Fruit fly (Drosophila melanogaster) whole organism, embryonic: Measurements from ENCODE around the gene Hsp67Ba.

Experiments
- Atf3 ChIP-seq: fragments of 200-800 bp; sonication (Bioruptor generic); optimal IDR thresholded peaks from 3 replicates; lab custom pipeline; 2016; ENCODE audit warnings: missing biosample characterization, missing genetic modification characterization
- BtbVII ChIP-seq: fragments of 200-800 bp; sonication (Bioruptor generic); optimal IDR thresholded peaks from 3 replicates; lab custom pipeline; 2017; ENCODE audit warnings: missing biosample characterization, mild to moderate bottlenecking, missing genetic modification characterization
- CG10267 ChIP-seq: fragments of 200-800 bp; sonication (Bioruptor generic); optimal IDR thresholded peaks from 2 replicates; lab custom pipeline; 2018; ENCODE audit warnings: missing biosample characterization, mild to moderate bottlenecking, missing genetic modification characterization, moderate library complexity
- CG10366 ChIP-seq: fragments of 200-800 bp; sonication (Bioruptor generic); IDR thresholded peaks from 2 replicates; pipeline ENCODE4 v1.3.6; 2022; ENCODE audit warnings: missing biosample characterization, missing genetic modification characterization
- CG11456 ChIP-seq: fragments of 200-800 bp; sonication (Bioruptor generic); IDR thresholded peaks from 3 replicates; pipeline ENCODE4 v1.3.6; 2022; ENCODE audit warnings: missing biosample characterization, missing genetic modification characterization
- CG11723 ChIP-seq: fragments of 200-800 bp; sonication (Bioruptor generic); optimal IDR thresholded peaks from 2 replicates; lab custom pipeline; 2017; ENCODE audit warnings: missing biosample characterization, mild to moderate bottlenecking, missing genetic modification characterization
- CG1529 ChIP-seq: fragments of 200-800 bp; sonication (Bioruptor generic); optimal IDR thresholded peaks from 3 replicates; lab custom pipeline; 2018; ENCODE audit warnings: missing biosample characterization, missing genetic modification characterization
- CG17186 ChIP-seq: fragments of 200-800 bp; sonication (Bioruptor generic); optimal IDR thresholded peaks from 3 replicates; lab custom pipeline; 2017; ENCODE audit warnings: missing biosample characterization, missing genetic modification reagents, missing genetic modification characterization
- CG18476 ChIP-seq: fragments of 200-800 bp; sonication (Bioruptor generic); optimal IDR thresholded peaks from 2 replicates; lab custom pipeline; 2016; ENCODE audit warnings: missing biosample characterization, mild to moderate bottlenecking, missing genetic modification characterization
- CG31388 ChIP-seq: fragments of 200-800 bp; sonication (Bioruptor generic); optimal IDR thresholded peaks from 2 replicates; lab custom pipeline; 2016; ENCODE audit warnings: missing biosample characterization, missing genetic modification characterization
- CG4360 ChIP-seq: fragments of 200-800 bp; sonication (Bioruptor generic); IDR thresholded peaks from 2 replicates; pipeline ENCODE4 v1.3.6; 2022; ENCODE audit warnings: missing biosample characterization, missing genetic modification characterization
- CG6813 ChIP-seq: fragments of 200-800 bp; sonication (Bioruptor generic); optimal IDR thresholded peaks from 2 replicates; lab custom pipeline; 2017; ENCODE audit warnings: missing biosample characterization, missing genetic modification characterization, mild to moderate bottlenecking, moderate library complexity, missing genetic modification reagents
- CG8765 ChIP-seq: fragments of 200-800 bp; sonication (Bioruptor generic); IDR thresholded peaks from 2 replicates; pipeline ENCODE4 v1.3.6; 2022; ENCODE audit warnings: missing biosample characterization, missing genetic modification characterization
- CG8924 ChIP-seq: fragments of 200-800 bp; optimal IDR thresholded peaks from 3 replicates; lab custom pipeline; 2019; ENCODE audit warnings: missing biosample characterization, mild to moderate bottlenecking, missing genetic modification characterization, moderate library complexity
- CTCF ChIP-seq: fragments of 200-800 bp; sonication (Bioruptor generic); optimal IDR thresholded peaks from 2 replicates; lab custom pipeline; 2017; ENCODE audit warnings: missing biosample characterization, mild to moderate bottlenecking, missing genetic modification characterization, moderate library complexity
- Chrac-16 ChIP-seq: fragments of 200-800 bp; sonication (Bioruptor generic); optimal IDR thresholded peaks from 3 replicates; lab custom pipeline; 2016; ENCODE audit warnings: missing biosample characterization, missing genetic modification characterization
- D ChIP-seq, 2 experiments: fragments of 200-800 bp in 1 of 2; fragments of >200 bp in 1 of 2; sonication (Bioruptor generic) in 1 of 2; optimal IDR thresholded peaks; 2 replicates in 1 of 2; 3 replicates in 1 of 2; lab custom pipeline; 2017; ENCODE audit warnings: mild to moderate bottlenecking in 1 of 2, missing biosample characterization in 1 of 2, missing genetic modification characterization in 1 of 2, missing genetic modification reagents in 1 of 2
- Dip2 ChIP-seq: fragments of 200-800 bp; sonication (Bioruptor generic); IDR thresholded peaks from 2 replicates; pipeline ENCODE4 v1.3.6; 2022; ENCODE audit warnings: missing biosample characterization, missing genetic modification characterization
- Doc2 ChIP-seq: fragments of 200-800 bp; sonication (Bioruptor generic); IDR thresholded peaks from 2 replicates; pipeline ENCODE4 v1.3.6; 2022; ENCODE audit warnings: missing biosample characterization, missing genetic modification characterization
- E2f2 ChIP-seq: fragments of 200-800 bp; sonication (Bioruptor generic); IDR thresholded peaks from 2 replicates; pipeline ENCODE4 v1.3.6; 2022; ENCODE audit warnings: missing biosample characterization, missing genetic modification characterization
- NC2α ChIP-seq: fragments of 200-800 bp; sonication (Bioruptor generic); optimal IDR thresholded peaks from 2 replicates; lab custom pipeline; 2016; ENCODE audit warnings: missing biosample characterization, missing genetic modification characterization
- Nf-YA ChIP-seq: fragments of 200-800 bp; sonication (Bioruptor generic); IDR thresholded peaks from 2 replicates; pipeline ENCODE4 v1.3.6; 2022; ENCODE audit warnings: missing biosample characterization, missing genetic modification characterization
- Poxn ChIP-seq: fragments of 200-800 bp; sonication (Bioruptor generic); IDR thresholded peaks from 2 replicates; pipeline ENCODE4 v1.3.6; 2022; ENCODE audit warnings: missing biosample characterization, missing genetic modification characterization
- Sin3A ChIP-seq: fragments of >200 bp; optimal IDR thresholded peaks from 2 replicates; lab custom pipeline; 2018
- Spps ChIP-seq: fragments of 200-800 bp; sonication (Bioruptor generic); optimal IDR thresholded peaks from 2 replicates; lab custom pipeline; 2018; ENCODE audit warnings: missing biosample characterization, mild to moderate bottlenecking, missing genetic modification characterization
- Stat92E ChIP-seq, 3 experiments: fragments of >200 bp in 2 of 3; fragments of 200-800 bp in 1 of 3; sonication (Bioruptor generic) in 1 of 3; optimal IDR thresholded peaks; 2 replicates each; lab custom pipeline; 2017 to 2019; ENCODE audit warnings: missing biosample characterization in 3 of 3, missing genetic modification characterization in 3 of 3, mild to moderate bottlenecking in 1 of 3, moderate library complexity in 1 of 3
- amos ChIP-seq: fragments of 200-800 bp; sonication (Bioruptor generic); IDR thresholded peaks from 2 replicates; pipeline ENCODE4 v1.3.6; 2022; ENCODE audit warnings: missing biosample characterization, missing genetic modification characterization; ENCODE audit not compliant: partially characterized antibody
- aop ChIP-seq: fragments of 200-800 bp; sonication (Bioruptor generic); IDR thresholded peaks from 2 replicates; pipeline ENCODE4 v1.3.6; 2022; ENCODE audit warnings: missing biosample characterization, missing genetic modification characterization
- cwo ChIP-seq: fragments of 200-800 bp; sonication (Bioruptor generic); optimal IDR thresholded peaks from 3 replicates; lab custom pipeline; 2017; ENCODE audit warnings: missing biosample characterization, missing genetic modification characterization, mild to moderate bottlenecking, moderate library complexity, missing genetic modification reagents
- da ChIP-seq: fragments of 200-800 bp; sonication (Bioruptor generic); optimal IDR thresholded peaks from 2 replicates; lab custom pipeline; 2016; ENCODE audit warnings: missing biosample characterization, missing genetic modification characterization
- exex ChIP-seq: fragments of 200-800 bp; sonication (Bioruptor generic); optimal IDR thresholded peaks from 4 replicates; lab custom pipeline; 2018; ENCODE audit warnings: missing biosample characterization, mild to moderate bottlenecking, missing genetic modification characterization, moderate library complexity
- gcm2 ChIP-seq: fragments of 200-800 bp; sonication (Bioruptor generic); optimal IDR thresholded peaks from 2 replicates; lab custom pipeline; 2016; ENCODE audit warnings: missing biosample characterization, missing genetic modification characterization
- gem ChIP-seq: fragments of 200-800 bp; sonication (Bioruptor generic); optimal IDR thresholded peaks from 2 replicates; lab custom pipeline; 2019; ENCODE audit warnings: missing biosample characterization, mild to moderate bottlenecking, missing genetic modification characterization, moderate library complexity
- gsb-n ChIP-seq: fragments of 200-800 bp; sonication (Bioruptor generic); optimal IDR thresholded peaks from 3 replicates; lab custom pipeline; 2018; ENCODE audit warnings: missing biosample characterization, mild to moderate bottlenecking, missing genetic modification characterization
- h ChIP-seq: fragments of >200 bp; optimal IDR thresholded peaks from 2 replicates; lab custom pipeline; 2017
- ham ChIP-seq: fragments of 200-800 bp; sonication (Bioruptor generic); IDR thresholded peaks from 2 replicates; pipeline ENCODE4 v1.3.6; 2022; ENCODE audit warnings: missing biosample characterization, missing genetic modification characterization
- hbn ChIP-seq: fragments of 200-800 bp; sonication (Bioruptor generic); IDR thresholded peaks from 2 replicates; pipeline ENCODE4 v1.3.6; 2022; ENCODE audit warnings: missing biosample characterization, missing genetic modification characterization; ENCODE audit not compliant: partially characterized antibody
- klu ChIP-seq: fragments of 200-800 bp; sonication (Bioruptor generic); IDR thresholded peaks from 2 replicates; pipeline ENCODE4 v1.3.6; 2022; ENCODE audit warnings: missing biosample characterization, missing genetic modification characterization
- lab ChIP-seq: fragments of 200-800 bp; sonication (Bioruptor generic); optimal IDR thresholded peaks from 3 replicates; lab custom pipeline; 2017; ENCODE audit warnings: missing biosample characterization, missing genetic modification characterization, mild to moderate bottlenecking, moderate library complexity, missing genetic modification reagents
- mirr ChIP-seq: fragments of 200-800 bp; sonication (Bioruptor generic); optimal IDR thresholded peaks from 3 replicates; lab custom pipeline; 2018; ENCODE audit warnings: missing biosample characterization, mild to moderate bottlenecking, missing genetic modification characterization
- nmo ChIP-seq: fragments of 200-800 bp; sonication (Bioruptor generic); optimal IDR thresholded peaks from 2 replicates; lab custom pipeline; 2018; ENCODE audit warnings: missing biosample characterization, mild to moderate bottlenecking, missing genetic modification characterization, moderate library complexity
- odd ChIP-seq: fragments of 200-800 bp; sonication (Bioruptor generic); optimal IDR thresholded peaks from 2 replicates; lab custom pipeline; 2017; ENCODE audit warnings: missing biosample characterization, mild to moderate bottlenecking, missing genetic modification characterization
- ranshi ChIP-seq: fragments of 200-800 bp; sonication (Bioruptor generic); IDR thresholded peaks from 2 replicates; pipeline ENCODE4 v1.3.6; 2022; ENCODE audit warnings: missing biosample characterization, missing genetic modification characterization
- ssp ChIP-seq: fragments of 200-800 bp; sonication (Bioruptor generic); IDR thresholded peaks from 2 replicates; pipeline ENCODE4 v1.3.6; 2022; ENCODE audit warnings: missing biosample characterization, missing genetic modification characterization
- tap ChIP-seq: fragments of 200-800 bp; optimal IDR thresholded peaks from 3 replicates; lab custom pipeline; 2019; ENCODE audit warnings: missing biosample characterization, mild to moderate bottlenecking, missing genetic modification characterization, moderate library complexity
- tna ChIP-seq: fragments of 200-800 bp; sonication (Bioruptor generic); IDR thresholded peaks from 2 replicates; pipeline ENCODE4 v1.3.6; 2022; ENCODE audit warnings: missing biosample characterization, missing genetic modification characterization; ENCODE audit not compliant: partially characterized antibody
- trem ChIP-seq: fragments of 200-800 bp; optimal IDR thresholded peaks from 3 replicates; lab custom pipeline; 2019; ENCODE audit warnings: missing biosample characterization, mild to moderate bottlenecking, missing genetic modification characterization, moderate library complexity
- vnd ChIP-seq: fragments of 200-800 bp; sonication (Bioruptor generic); IDR thresholded peaks from 3 replicates; pipeline ENCODE4 v1.3.6; 2022; ENCODE audit warnings: missing biosample characterization, missing genetic modification characterization; ENCODE audit not compliant: partially characterized antibody
- zen2 ChIP-seq: fragments of 200-800 bp; sonication (Bioruptor generic); IDR thresholded peaks from 3 replicates; pipeline ENCODE4 v1.3.6; 2022; ENCODE audit warnings: missing biosample characterization, missing genetic modification characterization; ENCODE audit not compliant: partially characterized antibody

The Hsp67Ba gene

DNA sequence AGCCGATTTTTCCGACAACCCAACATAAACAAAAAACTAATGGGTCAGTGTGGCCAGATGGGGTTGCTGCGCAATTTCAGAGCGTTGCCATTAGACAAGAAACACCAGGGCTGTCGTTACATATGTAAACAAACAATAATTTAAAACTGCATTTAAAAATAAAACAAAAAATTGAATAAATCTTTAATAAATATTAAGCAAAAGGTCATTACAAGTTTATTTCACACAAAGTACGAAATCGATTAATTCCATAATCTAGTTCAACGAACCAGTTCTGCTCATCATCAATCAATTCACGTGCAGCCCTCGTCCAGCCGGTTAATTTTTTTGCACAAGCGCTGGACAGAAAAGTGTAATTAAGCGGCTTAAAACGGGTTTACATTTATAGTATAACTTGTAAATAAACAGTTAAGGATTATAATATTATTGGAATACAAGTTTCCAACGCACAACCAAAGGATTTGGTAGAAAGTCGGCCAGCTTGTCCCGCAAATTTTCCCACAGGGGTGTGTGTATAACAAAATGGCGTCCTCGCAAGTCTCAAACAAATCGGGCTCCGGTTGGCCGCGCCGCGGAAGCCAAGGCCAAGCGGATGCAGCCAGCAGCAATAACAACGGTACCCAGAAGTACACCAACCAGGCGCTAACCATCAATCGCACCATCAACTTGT lies 31.6 kb upstream of the Hsp67Ba start, which contains the start of the genes CG4022 and Cpsf5 (continued):
- TF ChIP-seq CG8765 (GFP tag; lab: Robert Waterston, UW) (peak; percentile 66; the same call in 1 of the 2 replicates), CG18476 (GFP tag; lab: Kevin White, UChicago) (peak; percentile 68), CG6813 (no peak), D (optimal IDR thresholded peaks at IDR 0.05; lab: Kevin White, UChicago) (no peak), D (GFP tag; optimal IDR thresholded peaks at IDR 0.05; lab: Kevin White, UChicago) (peak; percentile 75), zen2 (GFP tag; lab: Robert Waterston, UW) (no peak; the same call in 2 of the 3 replicates), Stat92E (GFP tag; optimal IDR thresholded peaks at IDR 0.05; lab: Kevin White, UChicago) (peak in 1 of 3 experiments; percentile 73), Doc2 (GFP tag; lab: Robert Waterston, UW) (no peak), Chrac-16 (peak; percentile 85), da (GFP tag; lab: Kevin White, UChicago) (peak; percentile 21), CG11456 (peak; percentile 78; the same call in 2 of the 3 replicates), Spps (tag; lab: Kevin White, UChicago) (peak; percentile 67), E2f2 (GFP tag; lab: Robert Waterston, UW) (peak; percentile 70), CTCF (GFP tag; lab: Kevin White, UChicago) (no peak), Nf-YA (peak; percentile 71), CG10267 (tag; lab: Kevin White, UChicago) (peak; percentile 81), gem (tag; lab: Kevin White, UChicago) (peak; percentile 93), CG10366 (GFP tag; lab: Robert Waterston, UW) (peak; percentile 86), ham (GFP tag; lab: Robert Waterston, UW) (peak; percentile 52; the same call in 1 of the 2 replicates), CG31388 (GFP tag; lab: Kevin White, UChicago) (peak; percentile 46), mirr (peak; percentile 48), gsb-n (peak; percentile 84), CG4360 (GFP tag; lab: Robert Waterston, UW) (no peak), lab (GFP tag; lab: Kevin White, UChicago) (peak; percentile 88), tap (peak; percentile 81), gcm2 (peak; percentile 53), Dip2 (GFP tag; lab: Robert Waterston, UW) (no peak), amos (GFP tag; lab: Robert Waterston, UW) (peak; percentile 48; the same call in 1 of the 2 replicates), CG1529 (GFP tag; lab: Kevin White, UChicago) (peak; percentile 76), ssp (GFP tag; lab: Robert Waterston, UW) (peak; percentile 70), tna (GFP tag; lab: Robert Waterston, UW) (no peak), exex (tag; lab: Kevin White, UChicago) (peak; percentile 77), Poxn (GFP tag; lab: Robert Waterston, UW) (peak; percentile 56; the same call in 1 of the 2 replicates), klu (GFP tag; lab: Robert Waterston, UW) (peak; percentile 77), odd (peak; percentile 57), CG8924 (tag; lab: Kevin White, UChicago) (peak; percentile 90), Atf3 (GFP tag; lab: Kevin White, UChicago) (peak; percentile 36), trem (peak; percentile 85), CG11723 (GFP tag; lab: Kevin White, UChicago) (peak; percentile 52), BtbVII (GFP tag; lab: Kevin White, UChicago) (peak; percentile 47), aop (GFP tag; lab: Robert Waterston, UW) (no peak), nmo (GFP tag; lab: Kevin White, UChicago) (peak; percentile 91), ranshi (peak; percentile 82; the same call in 1 of the 2 replicates), h (lab: Kevin White, UChicago) (no peak), vnd (no peak), Sin3A (lab: Kevin White, UChicago) (peak; percentile 77), NC2α (GFP tag; lab: Kevin White, UChicago) (no peak), CG17186 (GFP tag; lab: Kevin White, UChicago) (peak; percentile 90), cwo (GFP tag; lab: Kevin White, UChicago) (peak; percentile 58), hbn (GFP tag; lab: Robert Waterston, UW) (no peak)
- TF ChIP-seq, all 482 proteins: peak for 376
